Fruit fly (Drosophila melanogaster) whole organism, embryonic: ENCODE data around the gene Bx42.

Experiments
- Abd-B ChIP-seq: fragments of 200-800 bp; sonication (Bioruptor generic); optimal IDR thresholded peaks from 2 replicates; lab custom pipeline; 2018; ENCODE audit warnings: missing biosample characterization, mild to moderate bottlenecking, missing genetic modification characterization, moderate library complexity
- Atf-2 ChIP-seq: fragments of 200-800 bp; sonication (Bioruptor generic); optimal IDR thresholded peaks from 2 replicates; lab custom pipeline; 2016; ENCODE audit warnings: missing biosample characterization, missing genetic modification characterization
- CG9609 ChIP-seq: fragments of 200-800 bp; sonication (Bioruptor generic); optimal IDR thresholded peaks from 3 replicates; lab custom pipeline; 2016; ENCODE audit warnings: missing biosample characterization, missing genetic modification characterization
- ash1 ChIP-seq: fragments of 200-800 bp; sonication (Bioruptor generic); optimal IDR thresholded peaks from 2 replicates; lab custom pipeline; 2018; ENCODE audit warnings: missing biosample characterization, mild to moderate bottlenecking, missing genetic modification characterization
- slou ChIP-seq: fragments of 200-800 bp; sonication (Bioruptor generic); optimal IDR thresholded peaks from 3 replicates; lab custom pipeline; 2016; ENCODE audit warnings: missing biosample characterization, missing genetic modification characterization

DNA sequence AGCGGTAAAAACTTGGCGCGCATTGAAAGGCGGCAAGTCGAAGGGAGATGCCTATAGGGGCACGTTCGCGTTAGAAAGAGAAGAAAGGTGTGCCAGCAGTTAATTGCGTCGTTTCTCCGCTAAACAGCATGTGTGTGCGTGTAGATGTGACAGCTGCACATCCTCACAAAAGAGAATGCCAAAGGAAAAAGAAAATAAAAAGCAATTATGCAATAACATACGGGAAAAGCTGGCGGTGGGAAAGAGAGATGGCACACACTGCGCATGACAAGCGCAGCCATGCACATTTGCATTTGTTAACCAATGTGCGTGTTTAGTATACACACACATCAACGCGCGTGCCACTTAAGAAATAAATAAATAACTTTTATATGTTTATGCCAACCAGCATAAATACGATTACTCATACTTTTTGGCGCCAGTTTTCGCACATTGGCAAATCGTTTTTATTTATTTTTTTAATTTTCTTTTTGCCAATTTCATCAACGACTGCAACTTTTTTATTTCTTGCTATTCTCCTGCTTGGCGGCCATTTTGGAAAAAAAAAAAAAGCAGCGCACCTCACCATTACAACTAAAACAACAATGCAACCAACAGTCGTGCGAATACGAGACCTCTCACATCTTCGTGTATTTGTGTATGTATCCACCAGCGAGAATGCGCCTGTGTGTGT, 49.4 kb upstream of the Bx42 start:
- TF ChIP-seq Abd-B (GFP tag; lab: Kevin White, UChicago) (no peak), CG9609 (GFP tag; lab: Kevin White, UChicago) (no peak), Atf-2 (GFP tag; lab: Kevin White, UChicago) (no peak), slou (GFP tag; lab: Kevin White, UChicago) (no peak), ash1 (GFP tag; lab: Kevin White, UChicago) (no peak)
